Worm (Caenorhabditis elegans): ENCODE results near the gene ztf-20.

Gene ztf-20

ce11 chrV:18960072-18960471, at the start of gene ztf-20:
ztf-20 (minus strand) TSS chrV:18960172.
- TF ChIP-seq W03F9.2 (tag; optimal IDR thresholded peaks at IDR 0.05) (no peak), him-1 (tag; optimal IDR thresholded peaks at IDR 0.05) (no peak), dao-5 (tag; optimal IDR thresholded peaks at IDR 0.05) (no peak)

- no peak for TF ChIP-seq W03F9.2 (tag; optimal IDR thresholded peaks at IDR 0.05)
- TF ChIP-seq dao-5 (tag; optimal IDR thresholded peaks at IDR 0.05) = no peak
- TF ChIP-seq him-1 (tag; optimal IDR thresholded peaks at IDR 0.05) = no peak
These were observed 41.7 kb upstream of the ztf-20 start, which contains the start of gene Y39B6A.33 for ce11 chrV:19001656-19002055. Y39B6A.33 (plus strand) TSS chrV:19001956.

- TF ChIP-seq dao-5 (tag; optimal IDR thresholded peaks at IDR 0.05) = no peak
- TF ChIP-seq him-1 (tag; optimal IDR thresholded peaks at IDR 0.05) = no peak
- no peak for TF ChIP-seq W03F9.2 (tag; optimal IDR thresholded peaks at IDR 0.05)
These were observed 41.0 kb upstream of the ztf-20 start, which contains the start of gene Y39B6A.34 for ce11 chrV:19001016-19001415. Y39B6A.34 (plus strand) TSS chrV:19001018.

- TF ChIP-seq dao-5 (tag; optimal IDR thresholded peaks at IDR 0.05) (no peak), W03F9.2 (tag; optimal IDR thresholded peaks at IDR 0.05) (no peak), him-1 (tag; optimal IDR thresholded peaks at IDR 0.05) (no peak)
These were observed 40.6 kb upstream of the ztf-20 start for ce11 chrV:19000542-19000941.

- TF ChIP-seq W03F9.2 (tag; optimal IDR thresholded peaks at IDR 0.05) (no peak), dao-5 (tag; optimal IDR thresholded peaks at IDR 0.05) (no peak), him-1 (tag; optimal IDR thresholded peaks at IDR 0.05) (no peak)
These were observed 38.1 kb upstream of the ztf-20 start, which contains the start of gene tgt-2 for ce11 chrV:18998045-18998444. tgt-2 (plus strand) TSS chrV:18998345.

- TF ChIP-seq dao-5 (tag; optimal IDR thresholded peaks at IDR 0.05) (no peak), W03F9.2 (tag; optimal IDR thresholded peaks at IDR 0.05) (no peak), him-1 (tag; optimal IDR thresholded peaks at IDR 0.05) (no peak)
These were observed 33.6 kb upstream of the ztf-20 start, which contains the start of gene gtf-2F2 for ce11 chrV:18993535-18993990. gtf-2F2 (plus strand) TSS chrV:18993940.

ce11 chrV:18993017-18993416, 33.0 kb upstream of the ztf-20 start:
- TF ChIP-seq dao-5 (tag; optimal IDR thresholded peaks at IDR 0.05) (no peak), him-1 (tag; optimal IDR thresholded peaks at IDR 0.05) (no peak), W03F9.2 (tag; optimal IDR thresholded peaks at IDR 0.05) (no peak)

- no peak for TF ChIP-seq W03F9.2 (tag; optimal IDR thresholded peaks at IDR 0.05)
- TF ChIP-seq him-1 (tag; optimal IDR thresholded peaks at IDR 0.05) = no peak
- TF ChIP-seq dao-5 (tag; optimal IDR thresholded peaks at IDR 0.05) = no peak
These were observed 31.0 kb upstream of the ztf-20 start for ce11 chrV:18990958-18991357.

ce11 chrV:18990238-18990901, 30.4 kb upstream of the ztf-20 start, which contains the start of the genes reps-1 and Y39B6A.37:
reps-1 (minus strand) TSS chrV:18990500.
Y39B6A.37 (plus strand) TSS chrV:18990851.
- TF ChIP-seq W03F9.2 (tag; optimal IDR thresholded peaks at IDR 0.05) (peak; percentile 42), dao-5 (tag; optimal IDR thresholded peaks at IDR 0.05) (no peak), him-1 (tag; optimal IDR thresholded peaks at IDR 0.05) (no peak)

ce11 chrV:18986103-18986502, 26.1 kb upstream of the ztf-20 start:
- TF ChIP-seq dao-5 (tag; optimal IDR thresholded peaks at IDR 0.05) (no peak), him-1 (tag; optimal IDR thresholded peaks at IDR 0.05) (no peak), W03F9.2 (tag; optimal IDR thresholded peaks at IDR 0.05) (no peak)

ce11 chrV:18981736-18982135, 21.8 kb upstream of the ztf-20 start:
- TF ChIP-seq dao-5 (tag; optimal IDR thresholded peaks at IDR 0.05) = no peak
- no peak for TF ChIP-seq him-1 (tag; optimal IDR thresholded peaks at IDR 0.05)

- no peak for TF ChIP-seq dao-5 (tag; optimal IDR thresholded peaks at IDR 0.05)
- no peak for TF ChIP-seq him-1 (tag; optimal IDR thresholded peaks at IDR 0.05)
- TF ChIP-seq W03F9.2 (tag; optimal IDR thresholded peaks at IDR 0.05) = peak; percentile 57
These were observed 21.1 kb upstream of the ztf-20 start, which contains the start of the genes mrps-35 and sws-1 for ce11 chrV:18980980-18981529. mrps-35 (plus strand) TSS chrV:18981306. sws-1 (minus strand) TSS chrV:18981479.

ce11 chrV:18978301-18978700, 18.3 kb upstream of the ztf-20 start:
- TF ChIP-seq him-1 (tag; optimal IDR thresholded peaks at IDR 0.05) = no peak
- no peak for TF ChIP-seq dao-5 (tag; optimal IDR thresholded peaks at IDR 0.05)
- TF ChIP-seq W03F9.2 (tag; optimal IDR thresholded peaks at IDR 0.05) = no peak

ce11 chrV:18977876-18978275, 17.9 kb upstream of the ztf-20 start, which contains the start of gene Y39B6A.41:
Y39B6A.41 (minus strand) TSS chrV:18977976.
- no peak for TF ChIP-seq W03F9.2 (tag; optimal IDR thresholded peaks at IDR 0.05)
- TF ChIP-seq dao-5 (tag; optimal IDR thresholded peaks at IDR 0.05) = no peak
- TF ChIP-seq him-1 (tag; optimal IDR thresholded peaks at IDR 0.05) = no peak

Data from whole organism, L4/young adult.